Worm (Caenorhabditis elegans) whole organism, young adult: Measurements from ENCODE around the gene spp-16.

Source experiments
- C06A6.2 ChIP-seq: fragments of 200-800 bp; sonication (Bioruptor generic); conservative IDR thresholded peaks from 2 replicates; pipeline ENCODE4 v1.3.6; 2022; ENCODE audit warnings: missing genetic modification characterization, missing compliant biosample characterization
- F22D6.2 ChIP-seq: sonication (generic microtip); optimal IDR thresholded peaks from 2 replicates; lab custom pipeline; 2016; ENCODE audit warnings: mild to moderate bottlenecking, missing genetic modification characterization, missing compliant biosample characterization
- F23B12.7 ChIP-seq: sonication (generic microtip); optimal IDR thresholded peaks from 2 replicates; lab custom pipeline; 2017; ENCODE audit warnings: missing genetic modification characterization, mild to moderate bottlenecking, missing compliant biosample characterization, antibody characterized with exemption, moderate library complexity; ENCODE audit not compliant: insufficient read depth
- F33H1.4 ChIP-seq: fragments of 200-800 bp; sonication (Bioruptor generic); IDR thresholded peaks from 2 replicates; pipeline ENCODE4 v1.3.6; 2022; ENCODE audit warnings: missing genetic modification reagents, missing genetic modification characterization, missing compliant biosample characterization
- F49E8.2 ChIP-seq: sonication (generic microtip); optimal IDR thresholded peaks from 3 replicates; lab custom pipeline; 2017; ENCODE audit warnings: missing genetic modification characterization, mild to moderate bottlenecking, missing compliant biosample characterization, antibody characterized with exemption, moderate library complexity; ENCODE audit not compliant: insufficient read depth
- F52B5.7 ChIP-seq: sonication (generic microtip); optimal IDR thresholded peaks from 2 replicates; lab custom pipeline; 2016; ENCODE audit warnings: mild to moderate bottlenecking, missing genetic modification characterization, missing compliant biosample characterization
- F57C9.4 ChIP-seq: sonication (generic microtip); optimal IDR thresholded peaks from 2 replicates; lab custom pipeline; 2017; ENCODE audit warnings: mild to moderate bottlenecking, missing genetic modification characterization, missing compliant biosample characterization
- K11D2.4 ChIP-seq: fragments of 200-800 bp; sonication (Bioruptor generic); IDR thresholded peaks from 2 replicates; pipeline ENCODE4 v1.3.6; 2022; ENCODE audit warnings: missing genetic modification reagents, missing genetic modification characterization, missing compliant biosample characterization
- T07F8.4 ChIP-seq: sonication (generic microtip); optimal IDR thresholded peaks from 2 replicates; lab custom pipeline; 2016; ENCODE audit warnings: mild to moderate bottlenecking, missing genetic modification characterization, moderate library complexity, missing compliant biosample characterization
- Y53F4B.3 ChIP-seq: fragments of 200-800 bp; sonication (Bioruptor generic); IDR thresholded peaks from 2 replicates; pipeline ENCODE4 v1.3.6; 2022; ENCODE audit warnings: missing genetic modification reagents, missing genetic modification characterization, missing compliant biosample characterization
- Y53G8AR.9 ChIP-seq: fragments of 200-800 bp; sonication (Bioruptor generic); conservative IDR thresholded peaks from 2 replicates; pipeline ENCODE4 v1.3.6; 2022; ENCODE audit warnings: missing genetic modification reagents, missing genetic modification characterization, missing compliant biosample characterization
- Y56A3A.18 ChIP-seq: fragments of 200-800 bp; sonication (Bioruptor generic); IDR thresholded peaks from 2 replicates; pipeline ENCODE4 v1.3.6; 2022; ENCODE audit warnings: missing genetic modification reagents, missing genetic modification characterization, missing compliant biosample characterization
- atf-7 ChIP-seq: sonication (generic microtip); optimal IDR thresholded peaks from 2 replicates; lab custom pipeline; 2017; ENCODE audit warnings: mild to moderate bottlenecking, missing genetic modification characterization, missing compliant biosample characterization
- athp-1 ChIP-seq: sonication (generic microtip); optimal IDR thresholded peaks from 2 replicates; lab custom pipeline; 2017; ENCODE audit warnings: mild to moderate bottlenecking, missing genetic modification characterization, missing compliant biosample characterization
- attf-3 ChIP-seq: fragments of 200-800 bp; sonication (Bioruptor generic); conservative IDR thresholded peaks from 2 replicates; pipeline ENCODE4 v1.3.6; 2022; ENCODE audit warnings: missing genetic modification reagents, missing genetic modification characterization, missing compliant biosample characterization
- attf-6 ChIP-seq: fragments of 200-800 bp; sonication (Bioruptor generic); IDR thresholded peaks from 2 replicates; pipeline ENCODE4 v1.3.6; 2022; ENCODE audit warnings: missing genetic modification reagents, missing genetic modification characterization, missing compliant biosample characterization
- ceh-27 ChIP-seq: fragments of 200-800 bp; sonication (Bioruptor generic); optimal IDR thresholded peaks from 2 replicates; lab custom pipeline; 2018; ENCODE audit warnings: mild to moderate bottlenecking, missing genetic modification characterization, moderate library complexity, missing compliant biosample characterization
- ceh-40 ChIP-seq: fragments of 200-800 bp; sonication (Bioruptor generic); IDR thresholded peaks from 2 replicates; pipeline ENCODE4 v1.3.6; 2022; ENCODE audit warnings: missing genetic modification characterization, missing compliant biosample characterization
- ceh-91 ChIP-seq: fragments of 200-800 bp; sonication (Bioruptor generic); IDR thresholded peaks from 2 replicates; pipeline ENCODE4 v1.3.6; 2022; ENCODE audit warnings: missing genetic modification reagents, missing genetic modification characterization, missing compliant biosample characterization
- egl-18 ChIP-seq: fragments of 200-800 bp; sonication (Bioruptor generic); IDR thresholded peaks from 2 replicates; pipeline ENCODE4 v1.3.6; 2022; ENCODE audit warnings: missing genetic modification reagents, missing genetic modification characterization, missing compliant biosample characterization
- egl-44 ChIP-seq: fragments of 200-800 bp; sonication (Bioruptor generic); IDR thresholded peaks from 2 replicates; pipeline ENCODE4 v1.3.6; 2022; ENCODE audit warnings: missing genetic modification reagents, missing genetic modification characterization, missing compliant biosample characterization
- gei-17 ChIP-seq: fragments of 200-800 bp; sonication (Bioruptor generic); optimal IDR thresholded peaks from 2 replicates; lab custom pipeline; 2018; ENCODE audit warnings: mild to moderate bottlenecking, missing genetic modification characterization, missing compliant biosample characterization
- him-1 ChIP-seq: sonication (generic microtip); optimal IDR thresholded peaks from 2 replicates; lab custom pipeline; 2016; ENCODE audit warnings: missing genotype, missing genetic modification reagents, missing genetic modification characterization, missing compliant biosample characterization
- let-526 ChIP-seq: fragments of 200-800 bp; sonication (Bioruptor generic); IDR thresholded peaks from 2 replicates; pipeline ENCODE4 v1.3.6; 2022; ENCODE audit warnings: missing genetic modification reagents, missing genetic modification characterization, missing compliant biosample characterization
- lin-40 ChIP-seq: sonication (generic microtip); optimal IDR thresholded peaks from 2 replicates; lab custom pipeline; 2016; ENCODE audit warnings: missing genetic modification characterization, mild to moderate bottlenecking, missing compliant biosample characterization, missing genotype, missing genetic modification reagents
- lin-54 ChIP-seq: fragments of 200-800 bp; sonication (Bioruptor generic); optimal IDR thresholded peaks from 2 replicates; lab custom pipeline; 2018; ENCODE audit warnings: mild to moderate bottlenecking, missing genetic modification characterization, missing compliant biosample characterization
- lsl-1 ChIP-seq: fragments of 200-800 bp; sonication (Bioruptor generic); optimal IDR thresholded peaks from 2 replicates; lab custom pipeline; 2018; ENCODE audit warnings: mild to moderate bottlenecking, missing genetic modification characterization, moderate library complexity, missing compliant biosample characterization
- madf-10 ChIP-seq: sonication (generic microtip); optimal IDR thresholded peaks from 2 replicates; lab custom pipeline; 2016; ENCODE audit warnings: mild to moderate bottlenecking, missing genetic modification characterization, missing compliant biosample characterization
- madf-3 ChIP-seq: fragments of 200-800 bp; sonication (Bioruptor generic); IDR thresholded peaks from 2 replicates; pipeline ENCODE4 v1.3.6; 2022; ENCODE audit warnings: missing genetic modification reagents, missing genetic modification characterization, missing compliant biosample characterization
- madf-6 ChIP-seq: fragments of 200-800 bp; sonication (Bioruptor generic); IDR thresholded peaks from 2 replicates; pipeline ENCODE4 v1.3.6; 2022; ENCODE audit warnings: missing genetic modification reagents, missing genetic modification characterization, missing compliant biosample characterization
- mes-4 ChIP-seq: sonication (generic microtip); optimal IDR thresholded peaks from 2 replicates; lab custom pipeline; 2016; ENCODE audit warnings: missing genotype, missing genetic modification characterization, missing compliant biosample characterization
- nhr-27 ChIP-seq: fragments of 200-800 bp; sonication (Bioruptor generic); optimal IDR thresholded peaks from 2 replicates; lab custom pipeline; 2018; ENCODE audit warnings: mild to moderate bottlenecking, missing genetic modification characterization, moderate library complexity, missing compliant biosample characterization
- nhr-90 ChIP-seq: sonication (generic microtip); optimal IDR thresholded peaks from 2 replicates; lab custom pipeline; 2016; ENCODE audit warnings: missing genotype, mild to moderate bottlenecking, missing genetic modification characterization, missing compliant biosample characterization
- sea-2 ChIP-seq: fragments of 200-800 bp; sonication (Bioruptor generic); IDR thresholded peaks from 2 replicates; pipeline ENCODE4 v1.3.6; 2022; ENCODE audit warnings: missing genetic modification characterization, missing compliant biosample characterization
- snpc-1.3 ChIP-seq: sonication (generic microtip); optimal IDR thresholded peaks from 2 replicates; lab custom pipeline; 2017; ENCODE audit warnings: missing genetic modification characterization, mild to moderate bottlenecking, missing compliant biosample characterization, antibody characterized with exemption, moderate library complexity, missing genotype, missing genetic modification reagents; ENCODE audit not compliant: insufficient read depth
- snpc-3.4 ChIP-seq: sonication (generic microtip); optimal IDR thresholded peaks from 2 replicates; lab custom pipeline; 2017; ENCODE audit warnings: missing genetic modification characterization, mild to moderate bottlenecking, missing compliant biosample characterization, antibody characterized with exemption, moderate library complexity, missing genotype, missing genetic modification reagents
- sptf-2 ChIP-seq: fragments of 200-800 bp; sonication (Bioruptor generic); optimal IDR thresholded peaks from 2 replicates; lab custom pipeline; 2018; ENCODE audit warnings: mild to moderate bottlenecking, missing genetic modification characterization, missing compliant biosample characterization
- tbx-9 ChIP-seq: sonication (generic microtip); optimal IDR thresholded peaks from 2 replicates; lab custom pipeline; 2016; ENCODE audit warnings: borderline replicate concordance, missing genetic modification characterization, inconsistent platforms, missing compliant biosample characterization
- tlf-1 ChIP-seq: fragments of 200-800 bp; sonication (Bioruptor generic); optimal IDR thresholded peaks from 2 replicates; lab custom pipeline; 2018; ENCODE audit warnings: mild to moderate bottlenecking, missing genetic modification characterization, missing compliant biosample characterization
- unc-62 ChIP-seq: fragments of 150-350 bp; optimal IDR thresholded peaks from 2 replicates; lab custom pipeline; 2014; ENCODE audit warnings: missing biosample characterization, missing genetic modification reagents, missing genetic modification characterization
- ztf-18 ChIP-seq: sonication (generic microtip); optimal IDR thresholded peaks from 2 replicates; lab custom pipeline; 2016; ENCODE audit warnings: missing genotype, mild to moderate bottlenecking, missing genetic modification characterization, missing compliant biosample characterization
- ztf-22 ChIP-seq: fragments of 200-800 bp; sonication (Bioruptor generic); optimal IDR thresholded peaks from 2 replicates; lab custom pipeline; 2018; ENCODE audit warnings: mild to moderate bottlenecking, missing genetic modification characterization, moderate library complexity, missing compliant biosample characterization
- ztf-26 ChIP-seq: sonication (generic microtip); optimal IDR thresholded peaks from 2 replicates; lab custom pipeline; 2017; ENCODE audit warnings: missing genetic modification characterization, missing compliant biosample characterization
- ztf-28 ChIP-seq: fragments of 200-800 bp; sonication (Bioruptor generic); IDR thresholded peaks from 2 replicates; pipeline ENCODE4 v1.3.6; 2022; ENCODE audit warnings: missing genetic modification reagents, missing genetic modification characterization, missing compliant biosample characterization

spp-16 gene

DNA sequence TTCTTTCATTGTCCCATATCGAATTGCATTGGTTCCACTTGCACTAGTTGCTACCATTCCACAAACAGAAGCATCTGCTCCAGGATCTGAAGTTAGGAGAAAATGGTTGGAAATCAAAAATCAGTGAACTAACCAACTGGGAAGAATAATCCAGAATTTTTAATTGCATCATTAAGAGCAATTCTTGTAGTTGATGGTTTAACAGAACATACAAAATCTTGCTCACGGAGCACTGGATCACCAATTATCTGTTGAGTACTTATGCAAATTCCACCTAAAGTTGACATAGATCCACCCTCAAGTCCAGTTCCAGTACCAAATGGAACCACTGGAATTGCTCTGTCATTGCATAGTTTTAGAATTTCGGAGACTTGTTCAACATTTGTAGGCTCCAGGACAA is 11.3 kb downstream of the spp-16 start:
- TF ChIP-seq sea-2 (GFP tag; lab: Robert Waterston, UW) (no peak), him-1 (no peak), madf-6 (GFP tag; lab: Robert Waterston, UW) (no peak), F57C9.4 (tag; lab: Kevin White, UChicago) (peak; percentile 12), ceh-40 (GFP tag; lab: Robert Waterston, UW) (no peak)

ce11 chrV:10889036-10889435 is 12.1 kb downstream of the spp-16 start, which contains the start of gene F32D8.11:
Gene F32D8.11 (minus strand): TSS chrV:10889136.
- TF ChIP-seq nhr-27 (tag; lab: Kevin White, UChicago) (no peak), Y56A3A.18 (GFP tag; lab: Robert Waterston, UW) (0 out of 2 replicates have a peak, but pooled peaks have one; percentile 6)

DNA sequence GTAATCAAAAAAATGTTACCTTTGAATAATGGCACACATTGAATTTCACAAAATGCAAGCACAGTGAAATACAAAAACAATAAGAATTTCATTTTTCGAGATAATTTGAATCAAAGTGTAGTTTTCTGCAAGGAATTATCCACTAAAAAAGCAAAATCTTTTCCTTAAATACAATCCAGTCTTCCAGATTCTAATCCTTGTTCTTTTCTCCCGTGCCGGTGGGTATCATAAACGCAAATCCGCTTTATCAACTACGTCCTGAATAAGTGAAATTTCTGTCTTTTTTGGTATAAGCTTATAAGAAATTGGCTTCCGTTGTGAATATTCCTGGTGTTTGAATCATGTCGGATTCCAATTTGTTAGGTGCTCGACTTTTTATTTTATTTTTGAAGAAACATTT is 12.9 kb downstream of the spp-16 start:
- no peak for TF ChIP-seq T07F8.4
- no peak for TF ChIP-seq ztf-18 (tag; lab: Kevin White, UChicago)
- peak; percentile 3 for TF ChIP-seq atf-7 (tag; lab: Kevin White, UChicago)
- peak; percentile 20; the same call in 1 of the 2 replicates for TF ChIP-seq Y53G8AR.9 (GFP tag; lab: Robert Waterston, UW)
- TF ChIP-seq, all 124 proteins: peak for 2

- no peak for TF ChIP-seq attf-6 (GFP tag; lab: Robert Waterston, UW)
- no peak for TF ChIP-seq madf-3 (GFP tag; lab: Robert Waterston, UW)
- peak; percentile 55 for TF ChIP-seq tlf-1 (GFP tag; lab: Kevin White, UChicago)
- no peak for TF ChIP-seq sea-2 (GFP tag; lab: Robert Waterston, UW)
- no peak for TF ChIP-seq egl-44 (GFP tag; lab: Robert Waterston, UW)
- no peak for TF ChIP-seq F33H1.4 (GFP tag; lab: Robert Waterston, UW)
- TF ChIP-seq gei-17 (GFP tag; lab: Kevin White, UChicago) = no peak
- TF ChIP-seq madf-10 (tag; lab: Kevin White, UChicago) = no peak
- no peak for TF ChIP-seq ceh-91 (GFP tag; lab: Robert Waterston, UW)
- no peak for TF ChIP-seq let-526 (GFP tag; lab: Robert Waterston, UW)
- TF ChIP-seq F49E8.2 (tag; lab: Kevin White, UChicago) = no peak
- no peak for TF ChIP-seq sptf-2
- TF ChIP-seq nhr-90 (tag; lab: Kevin White, UChicago) = peak; percentile 51
- no peak for TF ChIP-seq F22D6.2
- no peak for TF ChIP-seq egl-18 (GFP tag; lab: Robert Waterston, UW)
- no peak for TF ChIP-seq snpc-3.4 (tag; lab: Kevin White, UChicago)
- TF ChIP-seq lsl-1 (GFP tag; lab: Kevin White, UChicago) = no peak
- TF ChIP-seq ztf-22 = no peak
- no peak for TF ChIP-seq tbx-9 (tag; lab: Kevin White, UChicago)
- TF ChIP-seq ztf-28 (GFP tag; lab: Robert Waterston, UW) = no peak
- TF ChIP-seq ztf-26 (tag; lab: Kevin White, UChicago) = peak; percentile 78
- TF ChIP-seq F52B5.7 (tag; lab: Kevin White, UChicago) = peak; percentile 3
- TF ChIP-seq athp-1 (tag; lab: Kevin White, UChicago) = peak; percentile 18
- TF ChIP-seq Y53F4B.3 (GFP tag; lab: Robert Waterston, UW) = no peak
- no peak for TF ChIP-seq attf-3 (GFP tag; lab: Robert Waterston, UW)
- peak; percentile 64; the same call in 1 of the 2 replicates for TF ChIP-seq K11D2.4 (GFP tag; lab: Robert Waterston, UW)
- TF ChIP-seq snpc-1.3 (tag; lab: Kevin White, UChicago) = no peak
- TF ChIP-seq unc-62 (GFP tag; lab: Kevin White, UChicago) = no peak
- peak; percentile 13 for TF ChIP-seq lin-54 (GFP tag; lab: Kevin White, UChicago)
- peak; percentile 3 for TF ChIP-seq lin-40 (tag; lab: Kevin White, UChicago)
- no peak for TF ChIP-seq mes-4
- no peak for TF ChIP-seq C06A6.2 (GFP tag; lab: Robert Waterston, UW)
- TF ChIP-seq ceh-27 (GFP tag; lab: Kevin White, UChicago) = no peak
- no peak for TF ChIP-seq F23B12.7 (tag; lab: Kevin White, UChicago)
Measured at ce11 chrV:10887564-10887963, 13.5 kb downstream of the spp-16 start.
